Worm (Caenorhabditis elegans) whole organism, L4/young adult: Measurements from ENCODE around the gene acn-1.

ENCODE experiments used
- W03F9.2 ChIP-seq: fragments of 150-350 bp; optimal IDR thresholded peaks from 2 replicates; lab custom pipeline; 2014; ENCODE audit warnings: missing biosample characterization, missing genetic modification characterization
- dao-5 ChIP-seq: sonication (generic microtip); optimal IDR thresholded peaks from 2 replicates; lab custom pipeline; 2016; ENCODE audit warnings: missing genotype, missing genetic modification characterization, moderate library complexity, missing compliant biosample characterization
- him-1 ChIP-seq: sonication (generic microtip); optimal IDR thresholded peaks from 2 replicates; lab custom pipeline; 2016; ENCODE audit warnings: missing genotype, missing genetic modification reagents, missing genetic modification characterization, missing compliant biosample characterization

ce11 chrX:5121789-5122188, 24.9 kb upstream of the acn-1 start:
- TF ChIP-seq W03F9.2 (tag; lab: Kevin White, UChicago) (no peak), dao-5 (no peak), him-1 (peak; percentile 8)
